Worm (Caenorhabditis elegans): ENCODE data around the gene end-1.

end-1 gene

ce11 chrV:13984828-13985227 lies at the start of gene end-1:
Gene end-1, plus strand, starts transcription at chrV:13985128.
- TF ChIP-seq him-1 (tag; optimal IDR thresholded peaks at IDR 0.05): no peak
- TF ChIP-seq dao-5 (tag; optimal IDR thresholded peaks at IDR 0.05): no peak
- no peak for TF ChIP-seq W03F9.2 (tag; optimal IDR thresholded peaks at IDR 0.05)

DNA sequence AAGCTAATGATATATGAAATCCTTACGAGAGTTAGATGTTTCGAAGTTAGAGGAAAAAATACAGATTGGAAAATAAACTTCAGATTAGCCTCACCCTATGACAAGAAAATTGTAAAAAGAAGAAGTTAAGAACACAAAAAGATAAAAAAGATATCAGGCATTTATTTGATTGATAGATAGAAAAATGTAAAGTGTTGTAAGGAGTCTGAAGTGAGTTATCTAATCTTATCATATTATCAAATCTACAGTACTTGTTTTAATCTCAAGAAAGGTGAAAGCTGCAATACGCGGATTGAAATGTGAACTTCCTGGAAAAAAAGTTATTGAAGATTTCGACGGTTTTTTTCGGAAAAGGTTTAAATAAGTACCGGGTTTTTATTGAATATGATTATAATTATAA lies 49.5 kb upstream of the end-1 start:
- TF ChIP-seq dao-5 (tag; optimal IDR thresholded peaks at IDR 0.05): no peak
- TF ChIP-seq W03F9.2 (tag; optimal IDR thresholded peaks at IDR 0.05): no peak
- TF ChIP-seq him-1 (tag; optimal IDR thresholded peaks at IDR 0.05): no peak

DNA sequence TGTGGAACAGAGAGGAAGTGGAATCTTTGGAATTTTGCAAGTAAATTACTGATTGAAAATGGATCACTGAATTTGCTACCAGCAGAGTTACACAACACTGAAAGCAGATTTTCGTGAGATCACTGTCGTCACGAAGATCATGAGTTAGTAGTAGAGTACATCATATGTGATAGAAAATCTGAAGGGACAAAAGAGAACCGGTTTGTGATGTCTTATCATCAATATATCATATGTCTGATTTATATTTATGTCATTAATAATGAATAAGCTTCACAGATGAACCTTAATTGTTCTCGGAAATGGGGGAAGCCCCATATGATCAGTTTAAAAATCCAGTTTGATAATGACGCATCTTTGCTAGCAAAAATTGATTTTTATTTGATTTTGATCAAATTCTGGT lies 48.9 kb upstream of the end-1 start:
- TF ChIP-seq W03F9.2 (tag; optimal IDR thresholded peaks at IDR 0.05) (no peak), him-1 (tag; optimal IDR thresholded peaks at IDR 0.05) (no peak), dao-5 (tag; optimal IDR thresholded peaks at IDR 0.05) (no peak)

ce11 chrV:13936850-13937249 lies 48.1 kb upstream of the end-1 start, which contains the start of gene srw-145:
Gene srw-145, plus strand, starts transcription at chrV:13937150.
- TF ChIP-seq him-1 (tag; optimal IDR thresholded peaks at IDR 0.05) (no peak), W03F9.2 (tag; optimal IDR thresholded peaks at IDR 0.05) (no peak), dao-5 (tag; optimal IDR thresholded peaks at IDR 0.05) (no peak)

- TF ChIP-seq W03F9.2 (tag; optimal IDR thresholded peaks at IDR 0.05) (no peak), dao-5 (tag; optimal IDR thresholded peaks at IDR 0.05) (no peak), him-1 (tag; optimal IDR thresholded peaks at IDR 0.05) (no peak)
Observed at ce11 chrV:13942082-13942481, 42.8 kb upstream of the end-1 start, which contains the start of gene dpr-1. Gene dpr-1, minus strand, starts transcription at chrV:13942182.

ce11 chrV:13946385-13947019 lies 38.4 kb upstream of the end-1 start, which contains the start of the genes srx-10 and clec-226:
Gene srx-10, minus strand, starts transcription at chrV:13946485.
Gene clec-226, plus strand, starts transcription at chrV:13946969.
- TF ChIP-seq him-1 (tag; optimal IDR thresholded peaks at IDR 0.05): no peak
- TF ChIP-seq W03F9.2 (tag; optimal IDR thresholded peaks at IDR 0.05): no peak
- no peak for TF ChIP-seq dao-5 (tag; optimal IDR thresholded peaks at IDR 0.05)

- TF ChIP-seq W03F9.2 (tag; optimal IDR thresholded peaks at IDR 0.05) (no peak), him-1 (tag; optimal IDR thresholded peaks at IDR 0.05) (no peak), dao-5 (tag; optimal IDR thresholded peaks at IDR 0.05) (no peak)
Observed at ce11 chrV:13949010-13949409, 35.9 kb upstream of the end-1 start, which contains the start of gene R10D12.6. Gene R10D12.6, plus strand, starts transcription at chrV:13949310.

ce11 chrV:13949752-13950151 lies 35.2 kb upstream of the end-1 start, which contains the start of gene R10D12.7:
Gene R10D12.7, plus strand, starts transcription at chrV:13950052.
- no peak for TF ChIP-seq W03F9.2 (tag; optimal IDR thresholded peaks at IDR 0.05)
- TF ChIP-seq him-1 (tag; optimal IDR thresholded peaks at IDR 0.05): no peak
- no peak for TF ChIP-seq dao-5 (tag; optimal IDR thresholded peaks at IDR 0.05)

ce11 chrV:13953191-13953590 lies 31.7 kb upstream of the end-1 start, which contains the start of gene R10D12.8:
Gene R10D12.8, minus strand, starts transcription at chrV:13953291.
- no peak for TF ChIP-seq W03F9.2 (tag; optimal IDR thresholded peaks at IDR 0.05)
- TF ChIP-seq dao-5 (tag; optimal IDR thresholded peaks at IDR 0.05): no peak
- no peak for TF ChIP-seq him-1 (tag; optimal IDR thresholded peaks at IDR 0.05)

DNA sequence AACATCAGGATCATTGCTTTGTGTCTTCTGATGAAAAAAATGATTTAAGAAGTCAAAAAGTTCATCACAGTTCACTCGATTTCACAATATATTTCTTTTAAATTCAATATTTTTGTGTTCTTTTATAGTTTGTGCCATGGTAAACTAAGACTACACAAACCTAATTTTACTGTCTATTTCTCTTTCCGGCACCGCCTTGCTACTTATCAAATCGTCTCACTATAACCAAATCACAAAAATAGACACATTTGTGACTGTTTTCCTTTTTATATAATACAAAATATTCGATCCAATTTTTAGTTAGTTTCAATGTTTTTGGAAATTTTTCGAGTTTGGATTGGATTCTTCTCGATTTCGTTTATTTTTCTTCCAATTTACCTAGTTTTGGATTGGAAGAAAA lies 30.9 kb upstream of the end-1 start, which contains the start of gene swt-6:
TSS of gene swt-6 (plus strand) at position 301 of the 400 bp plus-strand sequence.
- TF ChIP-seq dao-5 (tag; optimal IDR thresholded peaks at IDR 0.05): no peak
- no peak for TF ChIP-seq him-1 (tag; optimal IDR thresholded peaks at IDR 0.05)
- TF ChIP-seq W03F9.2 (tag; optimal IDR thresholded peaks at IDR 0.05): no peak

DNA sequence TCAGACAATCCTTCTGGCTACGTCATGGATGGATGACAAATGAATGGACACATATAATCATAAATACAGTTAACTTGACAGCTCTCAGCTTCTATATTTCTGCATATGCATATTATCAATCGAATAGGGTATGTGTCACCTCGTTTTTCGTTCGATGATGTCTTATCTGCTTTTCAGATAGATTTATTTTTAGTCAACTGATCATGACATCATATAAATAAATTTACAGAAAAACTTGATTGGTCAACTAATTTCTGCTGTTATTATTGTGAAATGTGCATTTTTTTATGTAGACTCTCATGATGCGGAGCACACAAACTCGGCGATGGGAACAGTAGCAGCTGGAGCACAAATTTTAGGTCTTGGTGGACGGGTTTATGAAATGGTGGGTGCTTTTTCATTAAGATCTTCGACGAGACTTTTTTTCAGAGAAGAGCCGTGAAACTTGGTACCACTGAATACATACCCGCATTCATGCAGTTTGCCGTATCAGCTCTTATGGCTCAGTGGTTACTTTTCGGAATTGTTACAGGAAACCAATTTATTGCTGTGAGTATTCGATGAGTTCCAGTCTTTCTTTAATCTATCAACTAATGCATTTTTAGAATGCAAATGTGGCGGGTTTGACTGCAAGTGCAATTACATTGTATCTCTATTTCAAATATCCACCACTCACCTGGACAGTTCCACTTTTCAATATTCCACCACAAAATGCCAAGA lies 29.4 kb upstream of the end-1 start:
- no peak for TF ChIP-seq him-1 (tag; optimal IDR thresholded peaks at IDR 0.05)
- no peak for TF ChIP-seq dao-5 (tag; optimal IDR thresholded peaks at IDR 0.05)
- no peak for TF ChIP-seq W03F9.2 (tag; optimal IDR thresholded peaks at IDR 0.05)

- no peak for TF ChIP-seq him-1 (tag; optimal IDR thresholded peaks at IDR 0.05)
- TF ChIP-seq W03F9.2 (tag; optimal IDR thresholded peaks at IDR 0.05): no peak
- no peak for TF ChIP-seq dao-5 (tag; optimal IDR thresholded peaks at IDR 0.05)
Observed at ce11 chrV:13957691-13958090, 27.2 kb upstream of the end-1 start.

DNA sequence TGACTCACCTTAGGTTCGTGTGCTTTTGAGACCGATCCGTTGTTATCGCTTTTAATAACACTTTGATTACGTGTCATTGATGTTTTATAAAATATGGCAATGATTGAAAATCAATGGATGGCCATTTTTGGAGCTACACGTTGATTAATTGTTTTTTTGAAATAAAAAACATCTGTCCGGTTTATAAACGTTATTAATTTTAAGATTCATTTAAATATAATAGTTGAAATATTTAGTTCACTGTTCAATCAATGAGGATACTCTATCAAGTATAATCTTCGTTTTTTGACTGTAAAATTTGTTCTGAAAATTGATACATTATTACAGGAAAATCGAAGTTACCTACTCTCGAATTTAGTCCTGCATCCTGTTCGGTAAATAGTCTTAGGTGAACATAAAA lies 26.7 kb upstream of the end-1 start, which contains the start of gene R10D12.10:
TSS of gene R10D12.10 (minus strand) at position 101 of the 400 bp plus-strand sequence.
- TF ChIP-seq W03F9.2 (tag; optimal IDR thresholded peaks at IDR 0.05): no peak
- no peak for TF ChIP-seq dao-5 (tag; optimal IDR thresholded peaks at IDR 0.05)
- TF ChIP-seq him-1 (tag; optimal IDR thresholded peaks at IDR 0.05): no peak

DNA sequence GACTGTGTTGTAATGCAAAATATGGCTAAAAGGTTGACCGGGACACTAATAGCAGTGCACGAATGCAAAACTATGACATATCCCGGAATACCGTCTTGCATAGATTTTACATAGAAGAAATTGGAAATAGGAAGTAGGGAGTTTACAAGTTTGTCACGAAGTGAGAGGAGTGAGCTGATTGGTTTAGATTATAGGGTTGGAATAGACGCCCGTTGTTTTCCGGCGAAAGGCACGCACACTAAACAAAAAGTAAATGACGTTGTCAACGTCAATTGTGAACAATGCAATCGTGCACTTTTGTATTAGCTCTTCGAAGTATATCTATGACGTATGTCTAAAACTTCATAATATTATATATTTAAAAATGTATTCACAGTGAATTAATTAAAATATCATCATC lies 24.0 kb upstream of the end-1 start, which contains the start of gene srh-24:
TSS of gene srh-24 (minus strand) at position 101 of the 400 bp plus-strand sequence.
- TF ChIP-seq him-1 (tag; optimal IDR thresholded peaks at IDR 0.05) (no peak), W03F9.2 (tag; optimal IDR thresholded peaks at IDR 0.05) (no peak), dao-5 (tag; optimal IDR thresholded peaks at IDR 0.05) (no peak)
